Fruit fly (Drosophila melanogaster): ENCODE results near the gene drl.

DNA sequence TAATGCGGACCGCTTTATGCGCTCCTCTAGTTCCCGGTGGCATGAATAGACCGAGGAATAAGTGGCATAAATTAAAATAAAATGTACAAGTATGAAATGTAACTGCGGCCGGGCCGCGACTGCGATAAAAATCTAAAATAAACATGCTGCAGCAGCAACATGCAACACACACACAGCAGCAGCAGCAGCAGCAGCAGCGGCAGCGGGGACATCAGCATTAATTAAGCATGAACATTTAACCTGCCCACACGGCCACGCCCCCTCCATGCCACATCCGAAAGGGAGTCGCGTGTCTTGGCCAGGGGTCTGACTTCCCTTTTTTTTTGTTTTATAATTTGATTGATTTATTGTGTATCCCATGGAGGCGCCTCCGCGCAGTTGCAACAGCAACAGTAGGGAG, 14.4 kb downstream of the drl start:
- no peak for TF ChIP-seq CG8478 (optimal IDR thresholded peaks at IDR 0.05)
- no peak for TF ChIP-seq CTCF (optimal IDR thresholded peaks at IDR 0.05)

Measured in S2 (cell line).